Worm (Caenorhabditis elegans) whole organism, L3 larva: Measurements from ENCODE around the gene clec-222.

ENCODE experiments used
- R02D3.7 ChIP-seq: fragments of 150-350 bp; optimal IDR thresholded peaks from 2 replicates; lab custom pipeline; 2014; ENCODE audit warnings: missing biosample characterization, missing genetic modification characterization
- ZK546.5 ChIP-seq: sonication (generic microtip); optimal IDR thresholded peaks from 2 replicates; lab custom pipeline; 2017; ENCODE audit warnings: missing biosample characterization, missing genetic modification characterization
- aly-2 ChIP-seq: fragments of 150-350 bp; optimal IDR thresholded peaks from 2 replicates; lab custom pipeline; 2014; ENCODE audit warnings: missing biosample characterization, missing genetic modification characterization
- ama-1 ChIP-seq: fragments of 150-350 bp; optimal IDR thresholded peaks from 2 replicates; lab custom pipeline; 2018
- ceh-16 ChIP-seq: sonication (generic microtip); optimal IDR thresholded peaks from 2 replicates; lab custom pipeline; 2017; ENCODE audit warnings: missing biosample characterization, missing genetic modification characterization
- ceh-28 ChIP-seq: fragments of 150-350 bp; optimal IDR thresholded peaks from 2 replicates; lab custom pipeline; 2014; ENCODE audit warnings: missing biosample characterization, missing genetic modification reagents, missing genetic modification characterization
- ceh-82 ChIP-seq: fragments of 150-350 bp; optimal IDR thresholded peaks from 2 replicates; lab custom pipeline; 2014; ENCODE audit warnings: missing biosample characterization, missing genetic modification characterization
- ceh-9 ChIP-seq: sonication (generic microtip); optimal IDR thresholded peaks from 2 replicates; lab custom pipeline; 2018; ENCODE audit warnings: missing biosample characterization, missing genetic modification characterization
- daf-12 ChIP-seq: fragments of 150-350 bp; optimal IDR thresholded peaks from 2 replicates; lab custom pipeline; 2014; ENCODE audit warnings: missing biosample characterization, missing genetic modification reagents, missing genetic modification characterization
- egl-27 ChIP-seq: sonication (generic microtip); optimal IDR thresholded peaks from 4 replicates; lab custom pipeline; 2017; ENCODE audit warnings: missing biosample characterization, missing genetic modification reagents, missing genetic modification characterization
- egl-5 ChIP-seq: fragments of 150-350 bp; optimal IDR thresholded peaks from 2 replicates; lab custom pipeline; 2017; ENCODE audit warnings: missing biosample characterization, missing genetic modification reagents, missing genetic modification characterization, inconsistent platforms
- elt-1 ChIP-seq: fragments of 150-350 bp; optimal IDR thresholded peaks from 2 replicates; lab custom pipeline; 2014; ENCODE audit warnings: missing biosample characterization, missing genetic modification characterization
- elt-2 ChIP-seq: sonication (generic microtip); optimal IDR thresholded peaks from 2 replicates; lab custom pipeline; 2016; ENCODE audit warnings: missing genetic modification reagents, mild to moderate bottlenecking, missing genetic modification characterization, missing compliant biosample characterization
- elt-3 ChIP-seq, 3 experiments: fragments of 150-350 bp in 1 of 3; sonication (generic microtip) in 2 of 3; optimal IDR thresholded peaks; 2 replicates in 2 of 3; 4 replicates in 1 of 3; lab custom pipeline; 2014 to 2017; ENCODE audit warnings: missing biosample characterization in 3 of 3, missing genetic modification characterization in 3 of 3
- eor-1 ChIP-seq, 2 experiments: fragments of 150-350 bp; optimal IDR thresholded peaks; 2 replicates each; lab custom pipeline; 2014 to 2018; ENCODE audit warnings: missing biosample characterization in 2 of 2, missing genetic modification characterization in 2 of 2
- fkh-10 ChIP-seq: sonication (generic microtip); optimal IDR thresholded peaks from 2 replicates; lab custom pipeline; 2017; ENCODE audit warnings: missing biosample characterization, missing genetic modification reagents, missing genetic modification characterization
- fkh-2 ChIP-seq: fragments of 150-350 bp; optimal IDR thresholded peaks from 2 replicates; lab custom pipeline; 2014; ENCODE audit warnings: missing biosample characterization, missing genetic modification reagents, missing genetic modification characterization
- fos-1 ChIP-seq: fragments of 150-350 bp; optimal IDR thresholded peaks from 2 replicates; lab custom pipeline; 2014; ENCODE audit warnings: missing biosample characterization, missing genetic modification characterization
- hmg-11 ChIP-seq: sonication (generic microtip); optimal IDR thresholded peaks from 2 replicates; lab custom pipeline; 2016; ENCODE audit warnings: missing genetic modification characterization, missing compliant biosample characterization
- jun-1 ChIP-seq: fragments of 150-350 bp; optimal IDR thresholded peaks from 2 replicates; lab custom pipeline; 2014; ENCODE audit warnings: missing biosample characterization, missing genetic modification reagents, missing genetic modification characterization
- lin-15B ChIP-seq: fragments of 150-350 bp; optimal IDR thresholded peaks from 2 replicates; lab custom pipeline; 2014; ENCODE audit warnings: missing biosample characterization, missing genetic modification characterization
- lin-39 ChIP-seq: fragments of 150-350 bp; optimal IDR thresholded peaks from 2 replicates; lab custom pipeline; 2018; ENCODE audit warnings: missing biosample characterization, missing genetic modification reagents, missing genetic modification characterization
- lsy-12 ChIP-seq: sonication (generic microtip); optimal IDR thresholded peaks from 2 replicates; lab custom pipeline; 2016; ENCODE audit warnings: mild to moderate bottlenecking, missing genetic modification characterization, missing compliant biosample characterization
- mdl-1 ChIP-seq: fragments of 150-350 bp; optimal IDR thresholded peaks from 2 replicates; lab custom pipeline; 2014; ENCODE audit warnings: missing biosample characterization, missing genetic modification characterization
- mml-1 ChIP-seq: fragments of 150-350 bp; sonication (generic microtip); optimal IDR thresholded peaks from 3 replicates; lab custom pipeline; 2014; ENCODE audit warnings: missing biosample characterization, missing genetic modification characterization
- nfya-1 ChIP-seq: sonication (generic microtip); optimal IDR thresholded peaks from 2 replicates; lab custom pipeline; 2017; ENCODE audit warnings: missing genetic modification characterization, mild to moderate bottlenecking, missing compliant biosample characterization, antibody characterized with exemption, moderate library complexity; ENCODE audit not compliant: insufficient read depth
- nhr-11 ChIP-seq: fragments of 150-350 bp; optimal IDR thresholded peaks from 2 replicates; lab custom pipeline; 2014; ENCODE audit warnings: missing biosample characterization, missing genetic modification characterization
- nhr-12 ChIP-seq: fragments of 150-350 bp; optimal IDR thresholded peaks from 2 replicates; lab custom pipeline; 2014; ENCODE audit warnings: missing biosample characterization, missing genetic modification characterization
- nhr-23 ChIP-seq: fragments of 150-350 bp; optimal IDR thresholded peaks from 2 replicates; lab custom pipeline; 2014; ENCODE audit warnings: missing biosample characterization, missing genetic modification reagents, missing genetic modification characterization
- nhr-237 ChIP-seq: fragments of 150-350 bp; optimal IDR thresholded peaks from 2 replicates; lab custom pipeline; 2014; ENCODE audit warnings: missing biosample characterization, missing genetic modification characterization
- nhr-25 ChIP-seq: sonication (generic microtip); optimal IDR thresholded peaks from 2 replicates; lab custom pipeline; 2017; ENCODE audit warnings: missing biosample characterization, missing genetic modification characterization
- nhr-28 ChIP-seq: fragments of 150-350 bp; optimal IDR thresholded peaks from 2 replicates; lab custom pipeline; 2014; ENCODE audit warnings: missing biosample characterization, missing genetic modification characterization
- nhr-43 ChIP-seq: sonication (generic microtip); optimal IDR thresholded peaks from 2 replicates; lab custom pipeline; 2016; ENCODE audit warnings: mild to moderate bottlenecking, missing genetic modification characterization, missing compliant biosample characterization; ENCODE audit not compliant: poor library complexity, severe bottlenecking
- nhr-67 ChIP-seq: fragments of 150-350 bp; optimal IDR thresholded peaks from 2 replicates; lab custom pipeline; 2014; ENCODE audit warnings: missing biosample characterization, missing genetic modification characterization
- nhr-76 ChIP-seq: fragments of 150-350 bp; sonication (generic microtip); optimal IDR thresholded peaks from 5 replicates; lab custom pipeline; 2014; ENCODE audit warnings: missing biosample characterization, missing genetic modification characterization
- nhr-77 ChIP-seq: fragments of 150-350 bp; optimal IDR thresholded peaks from 2 replicates; lab custom pipeline; 2014; ENCODE audit warnings: missing biosample characterization, missing genetic modification characterization
- pha-4 ChIP-seq: fragments of 150-350 bp; optimal IDR thresholded peaks from 2 replicates; lab custom pipeline; 2014; ENCODE audit warnings: missing biosample characterization, missing genetic modification reagents, missing genetic modification characterization
- pqm-1 ChIP-seq: fragments of 150-350 bp; optimal IDR thresholded peaks from 2 replicates; lab custom pipeline; 2017; ENCODE audit warnings: missing biosample characterization, missing genetic modification characterization, inconsistent platforms
- sea-2 ChIP-seq: fragments of 150-350 bp; sonication (generic microtip); optimal IDR thresholded peaks from 4 replicates; lab custom pipeline; 2014; ENCODE audit warnings: missing biosample characterization, missing genetic modification reagents, missing genetic modification characterization
- skn-1 ChIP-seq: fragments of 150-350 bp; optimal IDR thresholded peaks from 2 replicates; lab custom pipeline; 2014; ENCODE audit warnings: missing biosample characterization, missing genetic modification characterization
- snpc-4 ChIP-seq: fragments of 150-350 bp; optimal IDR thresholded peaks from 2 replicates; lab custom pipeline; 2014; ENCODE audit warnings: missing biosample characterization, missing genetic modification characterization
- tbx-2 ChIP-seq: sonication (generic microtip); optimal IDR thresholded peaks from 2 replicates; lab custom pipeline; 2016; ENCODE audit warnings: mild to moderate bottlenecking, missing genetic modification characterization, missing compliant biosample characterization
- unc-39 ChIP-seq: sonication (generic microtip); optimal IDR thresholded peaks from 4 replicates; lab custom pipeline; 2017; ENCODE audit warnings: missing biosample characterization, missing genetic modification characterization
- unc-62 ChIP-seq: fragments of 150-350 bp; sonication (generic microtip); optimal IDR thresholded peaks from 4 replicates; lab custom pipeline; 2014; ENCODE audit warnings: missing biosample characterization, missing genetic modification reagents, missing genetic modification characterization
- zag-1 ChIP-seq: fragments of 150-350 bp; optimal IDR thresholded peaks from 2 replicates; lab custom pipeline; 2014; ENCODE audit warnings: missing biosample characterization, missing genetic modification characterization
- ztf-11 ChIP-seq: fragments of 150-350 bp; optimal IDR thresholded peaks from 2 replicates; lab custom pipeline; 2014; ENCODE audit warnings: missing biosample characterization, missing genetic modification characterization
- ztf-4 ChIP-seq: fragments of 150-350 bp; optimal IDR thresholded peaks from 2 replicates; lab custom pipeline; 2014; ENCODE audit warnings: missing biosample characterization, missing genetic modification characterization

Gene clec-222

DNA sequence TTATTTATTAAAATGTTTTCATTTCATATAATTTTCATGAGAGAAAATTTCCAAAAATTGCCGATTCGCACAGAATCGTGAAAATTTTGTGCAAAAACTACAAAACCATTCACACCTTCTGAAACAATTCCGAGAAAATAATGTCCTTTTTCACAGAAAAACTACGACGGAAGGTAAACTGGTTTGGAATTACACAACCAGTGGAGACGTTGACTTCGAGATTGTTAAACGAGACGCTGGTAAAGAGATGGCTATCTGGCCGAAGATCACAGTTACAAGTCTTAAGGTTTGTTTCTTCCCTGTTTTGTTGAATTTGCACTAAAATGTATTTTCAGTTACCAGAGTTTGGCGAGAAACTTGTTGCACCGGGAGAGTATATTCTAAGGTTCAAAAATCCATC is 41.8 kb downstream of the clec-222 start:
- TF ChIP-seq ZK546.5 (tag; lab: Kevin White, UChicago) (no peak), ama-1 (lab: Kevin White, UChicago) (no peak), fos-1 (tag; lab: Kevin White, UChicago) (no peak), elt-3 (tag; optimal IDR thresholded peaks at IDR 0.05; lab: Kevin White, UChicago) (no peak), daf-12 (tag; lab: Kevin White, UChicago) (no peak), sea-2 (GFP tag; lab: Kevin White, UChicago) (no peak), nhr-23 (tag; lab: Kevin White, UChicago) (no peak), lsy-12 (tag; lab: Kevin White, UChicago) (no peak), tbx-2 (tag; lab: Kevin White, UChicago) (no peak), nhr-11 (tag; lab: Kevin White, UChicago) (no peak), ceh-16 (no peak), nhr-12 (tag; lab: Kevin White, UChicago) (no peak), ztf-4 (tag; lab: Kevin White, UChicago) (no peak), pqm-1 (no peak), ceh-9 (tag; lab: Kevin White, UChicago) (no peak), unc-62 (GFP tag; lab: Kevin White, UChicago) (no peak), snpc-4 (tag; lab: Kevin White, UChicago) (no peak), jun-1 (tag; lab: Kevin White, UChicago) (no peak), fkh-10 (GFP tag; lab: Kevin White, UChicago) (no peak), nhr-43 (tag; lab: Kevin White, UChicago) (no peak)
- TF ChIP-seq, all 47 proteins: peak for 0

DNA sequence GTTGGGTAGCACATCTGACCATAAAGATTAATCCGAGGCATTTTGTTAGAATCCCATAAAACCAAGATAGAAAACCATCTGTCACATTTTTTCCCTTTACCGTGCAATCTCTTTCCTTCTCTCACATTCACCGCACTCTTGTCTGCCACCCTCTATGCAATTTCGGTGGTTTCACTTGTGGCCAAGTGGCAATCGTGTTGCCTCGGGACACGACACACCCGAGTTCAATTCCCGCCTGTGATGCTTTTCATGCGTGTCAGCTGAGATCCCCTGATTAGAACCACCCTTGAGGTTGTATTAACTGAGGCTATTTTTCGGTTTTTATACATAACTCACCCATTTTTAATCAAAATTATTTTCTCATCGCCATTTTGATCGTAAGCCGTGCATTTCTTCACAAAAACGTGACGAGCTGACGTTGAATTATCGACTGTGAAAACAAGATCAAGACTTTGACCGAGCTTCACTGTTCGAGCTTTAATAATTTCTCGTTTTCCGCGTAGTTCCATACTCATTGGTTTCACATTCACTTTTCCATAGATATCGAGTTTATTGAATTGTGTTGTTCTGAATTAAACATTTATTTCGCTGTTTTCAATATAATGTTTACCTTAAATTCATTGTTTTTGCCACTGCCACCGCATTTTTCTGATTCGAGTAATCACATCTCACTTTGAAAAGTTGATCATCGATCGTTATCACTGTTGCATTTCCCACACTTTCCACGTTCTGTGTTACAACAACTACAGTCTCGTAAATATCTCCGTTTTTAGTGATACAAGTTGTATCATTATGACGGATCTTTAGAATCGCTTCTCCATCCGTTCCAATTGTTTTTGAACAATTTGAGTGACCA is 43.1 kb downstream of the clec-222 start:
- TF ChIP-seq elt-3 (tag; optimal IDR thresholded peaks at IDR 0.05; lab: Kevin White, UChicago) (peak in 1 of 3 experiments; percentile 64), egl-27 (tag; lab: Kevin White, UChicago) (peak; percentile 55), daf-12 (tag; lab: Kevin White, UChicago) (no peak), pqm-1 (peak; percentile 39), nhr-43 (tag; lab: Kevin White, UChicago) (peak; percentile 83), unc-39 (tag; lab: Kevin White, UChicago) (no peak), fkh-10 (GFP tag; lab: Kevin White, UChicago) (no peak), nhr-76 (tag; lab: Kevin White, UChicago) (no peak), sea-2 (GFP tag; lab: Kevin White, UChicago) (no peak), aly-2 (tag; lab: Kevin White, UChicago) (no peak), lin-15B (tag; lab: Kevin White, UChicago) (peak; percentile 24), skn-1 (tag; lab: Kevin White, UChicago) (peak; percentile 60), fkh-2 (no peak), nfya-1 (tag; lab: Kevin White, UChicago) (peak; percentile 53), mdl-1 (tag; lab: Kevin White, UChicago) (no peak), nhr-77 (tag; lab: Kevin White, UChicago) (no peak), pha-4 (peak; percentile 88), ceh-16 (no peak), mml-1 (tag; lab: Kevin White, UChicago) (peak; percentile 57), ztf-4 (tag; lab: Kevin White, UChicago) (peak; percentile 18), nhr-11 (tag; lab: Kevin White, UChicago) (no peak), nhr-25 (tag; lab: Kevin White, UChicago) (peak; percentile 81), nhr-237 (tag; lab: Kevin White, UChicago) (no peak), hmg-11 (tag; lab: Kevin White, UChicago) (peak; percentile 84), nhr-23 (tag; lab: Kevin White, UChicago) (peak; percentile 76), R02D3.7 (tag; lab: Kevin White, UChicago) (peak; percentile 36), nhr-12 (tag; lab: Kevin White, UChicago) (no peak), nhr-67 (tag; lab: Kevin White, UChicago) (no peak), tbx-2 (tag; lab: Kevin White, UChicago) (peak; percentile 74), ceh-82 (peak; percentile 95), egl-5 (tag; lab: Kevin White, UChicago) (peak; percentile 67), elt-1 (peak; percentile 41), eor-1 (tag; optimal IDR thresholded peaks at IDR 0.05; lab: Kevin White, UChicago) (no peak), unc-62 (GFP tag; lab: Kevin White, UChicago) (peak; percentile 75), ceh-28 (no peak), zag-1 (tag; lab: Kevin White, UChicago) (no peak), snpc-4 (tag; lab: Kevin White, UChicago) (peak; percentile 40), ama-1 (lab: Kevin White, UChicago) (no peak), ceh-9 (tag; lab: Kevin White, UChicago) (no peak), lin-39 (peak; percentile 77), lsy-12 (tag; lab: Kevin White, UChicago) (peak; percentile 80), fos-1 (tag; lab: Kevin White, UChicago) (peak; percentile 74), elt-2 (tag; lab: Kevin White, UChicago) (peak; percentile 77), ztf-11 (tag; lab: Kevin White, UChicago) (peak; percentile 52), ZK546.5 (tag; lab: Kevin White, UChicago) (no peak), nhr-28 (tag; lab: Kevin White, UChicago) (no peak)
